Fruit fly (Drosophila melanogaster): ENCODE results near the gene Dic61B.

Gene Dic61B

DNA sequence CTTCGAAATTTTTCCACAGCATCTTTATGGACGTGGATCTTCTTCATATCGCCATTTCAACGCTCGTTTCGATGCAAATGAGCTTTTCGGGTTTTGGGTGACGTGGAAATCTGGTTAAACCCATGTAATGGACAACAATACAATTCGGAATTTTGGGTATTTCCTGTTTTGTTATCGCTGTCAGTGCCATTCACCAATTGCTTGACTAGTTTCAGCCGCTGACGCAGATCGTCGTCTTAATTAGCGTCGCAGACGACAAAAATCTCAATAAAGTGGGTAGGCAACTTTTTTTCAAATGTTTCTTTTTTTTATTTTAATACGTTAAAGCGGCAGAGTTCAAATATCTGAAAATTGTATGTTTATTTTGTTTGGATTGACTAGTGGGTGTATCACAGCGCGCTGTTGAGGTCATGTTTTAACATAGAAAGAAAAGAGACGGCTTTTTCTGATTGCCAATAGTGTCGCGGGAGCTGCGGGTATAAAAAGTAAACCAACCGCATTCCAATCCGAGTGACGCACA, 18.5 kb downstream of the Dic61B start:
- TF ChIP-seq CG8478 (optimal IDR thresholded peaks at IDR 0.05) (no peak), CTCF (optimal IDR thresholded peaks at IDR 0.05) (no peak)

DNA sequence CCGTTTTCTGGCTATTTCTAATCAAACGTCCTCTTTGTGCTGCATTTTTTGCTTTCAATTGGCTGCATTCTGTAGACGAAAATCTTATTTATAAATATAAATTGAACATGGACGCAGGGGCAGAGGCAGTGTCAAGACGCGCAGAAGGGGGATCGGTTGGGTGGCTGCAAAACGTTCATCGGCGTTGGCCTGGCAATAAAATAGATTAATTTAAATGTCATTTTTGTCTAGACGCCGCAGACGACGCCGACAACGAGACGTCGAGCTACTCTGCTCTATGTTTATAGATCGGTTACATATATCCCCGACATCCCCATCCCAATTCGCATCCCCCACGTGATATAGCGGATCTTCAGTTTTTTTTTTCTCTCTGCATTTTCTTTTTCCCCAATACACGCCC, 19.0 kb downstream of the Dic61B start:
- TF ChIP-seq CG8478 (optimal IDR thresholded peaks at IDR 0.05) (no peak), CTCF (optimal IDR thresholded peaks at IDR 0.05) (no peak)

dm6 chr3L:131998-132693, 20.2 kb downstream of the Dic61B start:
- TF ChIP-seq CTCF (optimal IDR thresholded peaks at IDR 0.05) = no peak
- TF ChIP-seq CG8478 (optimal IDR thresholded peaks at IDR 0.05) = no peak

dm6 chr3L:131151-131997, 21.0 kb downstream of the Dic61B start:
- no peak for TF ChIP-seq CTCF (optimal IDR thresholded peaks at IDR 0.05)
- TF ChIP-seq CG8478 (optimal IDR thresholded peaks at IDR 0.05) = no peak

DNA sequence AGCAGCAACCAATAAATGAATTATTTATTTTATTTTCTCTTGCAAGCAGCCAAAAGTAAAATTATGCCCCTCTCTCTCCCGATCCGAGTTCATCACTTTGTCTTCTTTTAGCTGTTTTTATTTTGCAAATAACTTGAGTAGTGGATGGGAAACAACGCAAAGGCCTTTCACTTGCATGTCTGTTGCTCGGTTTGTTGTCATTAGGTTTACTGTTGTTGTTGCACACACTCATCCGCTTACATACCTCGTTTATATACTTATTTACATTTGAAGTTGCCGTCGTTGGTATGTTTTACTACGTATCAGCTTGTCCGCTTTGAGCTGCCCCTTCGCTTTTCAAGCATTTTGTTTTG, 21.6 kb downstream of the Dic61B start:
- TF ChIP-seq CG8478 (optimal IDR thresholded peaks at IDR 0.05) = no peak
- no peak for TF ChIP-seq CTCF (optimal IDR thresholded peaks at IDR 0.05)

- TF ChIP-seq CG8478 (optimal IDR thresholded peaks at IDR 0.05) (no peak), CTCF (optimal IDR thresholded peaks at IDR 0.05) (no peak)
Measured at dm6 chr3L:129311-129816, 23.0 kb downstream of the Dic61B start, which contains the start of gene Pdk1. Gene Pdk1 (plus strand): TSS chr3L:129450.

DNA sequence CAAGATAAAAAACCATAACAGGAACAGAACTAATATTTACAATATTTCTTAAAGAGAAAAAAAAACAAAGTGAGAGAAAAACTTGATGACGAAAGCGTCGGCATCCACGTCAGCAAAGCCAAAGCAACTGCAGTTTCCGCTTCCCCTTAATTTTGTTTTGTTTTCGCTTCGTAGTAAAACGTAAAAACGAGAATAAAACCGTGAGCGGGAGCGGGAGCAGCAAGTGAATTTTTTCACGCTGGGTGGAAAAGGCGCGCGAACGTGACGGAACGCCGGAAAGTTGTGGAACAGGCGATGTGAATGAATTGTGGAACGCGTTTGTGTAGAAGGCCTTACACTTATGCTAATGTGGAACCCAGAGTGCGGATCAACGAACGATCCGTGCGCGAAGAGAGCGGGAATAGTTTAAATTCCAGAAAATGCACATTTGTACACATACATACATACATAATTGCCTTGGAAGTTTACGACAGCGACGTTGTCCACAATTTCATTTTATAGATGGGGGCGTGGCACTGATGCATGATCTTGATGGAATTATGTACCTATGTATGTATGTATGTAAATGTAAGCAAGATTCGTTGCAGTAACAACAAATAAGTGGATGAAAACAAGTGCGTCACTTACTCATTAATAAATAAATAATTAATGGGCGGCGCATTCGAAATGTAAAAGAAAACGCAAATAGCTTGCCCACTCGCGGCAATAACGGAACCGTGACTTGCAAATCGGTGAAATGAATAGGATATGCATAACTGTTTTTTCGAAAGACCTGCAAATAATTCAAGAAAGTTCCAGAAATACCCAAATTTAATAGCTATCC, 23.9 kb downstream of the Dic61B start:
- TF ChIP-seq CTCF (optimal IDR thresholded peaks at IDR 0.05) (no peak), CG8478 (optimal IDR thresholded peaks at IDR 0.05) (no peak)

dm6 chr3L:127450-127849, 24.9 kb downstream of the Dic61B start:
- TF ChIP-seq CTCF (optimal IDR thresholded peaks at IDR 0.05) (no peak), CG8478 (optimal IDR thresholded peaks at IDR 0.05) (no peak)

DNA sequence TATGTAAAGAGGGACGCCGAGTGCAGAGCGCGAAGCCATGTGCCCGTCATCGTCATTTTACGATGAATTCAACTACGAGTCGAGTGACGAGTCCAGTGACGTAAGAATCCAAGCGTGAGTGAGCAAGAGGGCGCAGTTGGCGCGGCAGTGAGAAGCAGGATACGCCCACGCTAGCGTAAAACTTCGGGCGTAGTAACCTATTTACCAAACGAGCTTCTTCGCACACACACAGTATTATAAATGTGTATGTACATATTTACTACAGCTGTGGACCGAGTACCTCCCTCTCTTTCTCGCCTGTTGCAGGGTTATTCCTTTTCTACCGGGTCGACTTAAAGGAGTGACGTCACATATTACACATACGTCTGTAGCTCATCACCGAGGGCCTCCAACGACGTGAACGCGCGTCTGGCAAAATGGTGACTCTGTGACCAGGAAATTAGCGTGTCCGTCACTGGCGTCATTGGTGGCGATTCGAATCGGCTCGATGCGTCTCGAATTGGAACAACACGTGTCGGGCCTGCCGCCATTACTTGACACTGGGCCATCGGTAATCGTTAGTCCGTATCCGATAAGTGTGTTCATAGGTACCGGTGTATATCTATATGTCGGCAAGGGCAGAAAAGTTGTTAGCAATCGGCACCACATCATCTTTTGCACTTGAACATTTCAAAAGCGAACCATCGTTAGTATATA, 28.5 kb downstream of the Dic61B start:
- TF ChIP-seq CG8478 (optimal IDR thresholded peaks at IDR 0.05) = no peak
- TF ChIP-seq CTCF (optimal IDR thresholded peaks at IDR 0.05) = no peak

dm6 chr3L:119390-119789, 33.0 kb downstream of the Dic61B start:
- TF ChIP-seq CG8478 (optimal IDR thresholded peaks at IDR 0.05) = no peak
- no peak for TF ChIP-seq CTCF (optimal IDR thresholded peaks at IDR 0.05)

dm6 chr3L:109936-110335, 42.5 kb downstream of the Dic61B start:
- no peak for TF ChIP-seq CG8478 (optimal IDR thresholded peaks at IDR 0.05)
- TF ChIP-seq CTCF (optimal IDR thresholded peaks at IDR 0.05) = no peak

- TF ChIP-seq CG8478 (optimal IDR thresholded peaks at IDR 0.05) = no peak
- TF ChIP-seq CTCF (optimal IDR thresholded peaks at IDR 0.05) = no peak
Measured at dm6 chr3L:109058-109457, 43.3 kb downstream of the Dic61B start.

DNA sequence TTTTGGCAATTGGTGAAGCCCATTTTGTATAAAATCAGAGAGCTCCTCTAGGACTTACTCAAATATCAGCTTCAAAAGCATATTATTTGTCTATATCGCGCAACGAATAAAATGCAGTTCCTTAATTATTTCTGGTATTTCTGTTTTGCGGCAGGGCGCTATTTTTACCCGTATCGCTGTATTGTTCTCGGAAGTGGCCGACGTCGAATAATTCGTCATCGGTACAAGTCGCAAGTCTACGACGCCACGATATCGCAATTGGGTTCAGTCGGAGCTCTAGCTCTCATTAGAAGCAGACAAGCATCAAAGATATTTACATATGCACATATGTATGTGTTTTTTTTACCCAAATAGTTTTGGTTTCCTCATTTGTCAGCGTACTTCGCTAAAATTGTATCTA, 48.3 kb downstream of the Dic61B start:
- TF ChIP-seq CG8478 (optimal IDR thresholded peaks at IDR 0.05) (no peak), CTCF (optimal IDR thresholded peaks at IDR 0.05) (no peak)
